Fruit fly (Drosophila melanogaster): Measurements from ENCODE around the gene ringer.

- TF ChIP-seq psq (GFP tag; optimal IDR thresholded peaks at IDR 0.05) = no peak
- no peak for TF ChIP-seq jim (GFP tag; optimal IDR thresholded peaks at IDR 0.05)
- no peak for TF ChIP-seq dsf (GFP tag; optimal IDR thresholded peaks at IDR 0.05; ENCODE audit: borderline replicate concordance)
- TF ChIP-seq usp (GFP tag; optimal IDR thresholded peaks at IDR 0.05) = no peak
- no peak for TF ChIP-seq Abd-B (GFP tag; optimal IDR thresholded peaks at IDR 0.05)
- no peak for TF ChIP-seq pan (optimal IDR thresholded peaks at IDR 0.05)
- TF ChIP-seq dmrt93B (GFP tag; optimal IDR thresholded peaks at IDR 0.05) = no peak
- no peak for TF ChIP-seq woc (GFP tag; optimal IDR thresholded peaks at IDR 0.05)
- no peak for TF ChIP-seq fru (GFP tag; optimal IDR thresholded peaks at IDR 0.05)
- no peak for TF ChIP-seq N (GFP tag; optimal IDR thresholded peaks at IDR 0.05)
- TF ChIP-seq sage (GFP tag; optimal IDR thresholded peaks at IDR 0.05) = no peak
These were observed 11.3 kb downstream of the ringer start, which contains the start of gene mRpS34 for dm6 chr3L:16347914-16348313.

Measured in whole organism, wandering third instar larva.